Worm (Caenorhabditis elegans) whole organism, L4 larva: ENCODE data around the gene F21C10.7.

ENCODE experiments used
- F10B5.3 ChIP-seq: sonication (generic microtip); optimal IDR thresholded peaks from 2 replicates; lab custom pipeline; 2016; ENCODE audit warnings: mild to moderate bottlenecking, missing genetic modification characterization, missing compliant biosample characterization
- aly-2 ChIP-seq: sonication (generic microtip); optimal IDR thresholded peaks from 2 replicates; lab custom pipeline; 2018; ENCODE audit warnings: missing biosample characterization, missing genetic modification characterization
- ama-1 ChIP-seq: fragments of 150-350 bp; optimal IDR thresholded peaks from 2 replicates; lab custom pipeline; 2014; ENCODE audit warnings: inconsistent platforms, mixed read lengths
- dmd-8 ChIP-seq: fragments of 200-800 bp; sonication (Bioruptor generic); IDR thresholded peaks from 2 replicates; pipeline ENCODE4 v1.3.6; 2022; ENCODE audit warnings: missing genetic modification characterization, missing compliant biosample characterization
- fos-1 ChIP-seq: fragments of 150-350 bp; optimal IDR thresholded peaks from 2 replicates; lab custom pipeline; 2014; ENCODE audit warnings: missing biosample characterization, missing genetic modification characterization
- lin-1 ChIP-seq: fragments of 200-800 bp; sonication (Bioruptor generic); IDR thresholded peaks from 2 replicates; pipeline ENCODE4 v1.3.6; 2022; ENCODE audit warnings: missing genetic modification reagents, missing genetic modification characterization, missing compliant biosample characterization
- lsy-2 ChIP-seq, 2 experiments: fragments of 150-350 bp in 1 of 2; sonication (generic microtip) in 1 of 2; optimal IDR thresholded peaks; 2 replicates each; lab custom pipeline; 2014 to 2017; ENCODE audit warnings: missing biosample characterization in 2 of 2, missing genetic modification characterization in 2 of 2
- nhr-237 ChIP-seq: sonication (generic microtip); optimal IDR thresholded peaks from 2 replicates; lab custom pipeline; 2017; ENCODE audit warnings: missing biosample characterization, missing genetic modification characterization
- nhr-25 ChIP-seq: sonication (generic microtip); optimal IDR thresholded peaks from 2 replicates; lab custom pipeline; 2017; ENCODE audit warnings: missing genetic modification characterization, mild to moderate bottlenecking, missing compliant biosample characterization, antibody characterized with exemption, moderate library complexity, borderline replicate concordance; ENCODE audit not compliant: insufficient read depth
- nhr-77 ChIP-seq: fragments of 150-350 bp; optimal IDR thresholded peaks from 2 replicates; lab custom pipeline; 2014; ENCODE audit warnings: missing biosample characterization, missing genetic modification characterization
- pha-4 ChIP-seq, 2 experiments: fragments of 150-350 bp in 1 of 2; fragments of 200-800 bp in 1 of 2; sonication (Bioruptor generic) in 1 of 2; IDR thresholded peaks in 1 of 2; optimal IDR thresholded peaks in 1 of 2; 2 replicates each; pipeline versions ENCODE4 v1.3.6 to Lab custom; 2014 to 2022; ENCODE audit warnings: missing genetic modification characterization in 2 of 2, missing genetic modification reagents in 2 of 2, missing biosample characterization in 1 of 2, missing compliant biosample characterization in 1 of 2
- snpc-4 ChIP-seq: fragments of 150-350 bp; optimal IDR thresholded peaks from 2 replicates; lab custom pipeline; 2014; ENCODE audit warnings: missing biosample characterization, missing genetic modification characterization
- ztf-11 ChIP-seq: fragments of 150-350 bp; optimal IDR thresholded peaks from 2 replicates; lab custom pipeline; 2014; ENCODE audit warnings: missing biosample characterization, missing genetic modification characterization

ce11 chrV:9132043-9132442 is 19.5 kb downstream of the F21C10.7 start, which contains the start of gene F21C10.1:
- no peak for TF ChIP-seq snpc-4 (tag; lab: Kevin White, UChicago)
- TF ChIP-seq aly-2 (tag; lab: Kevin White, UChicago) = no peak
- TF ChIP-seq pha-4 (GFP tag; IDR thresholded peaks at IDR 0.05; lab: Robert Waterston, UW) = no peak
- TF ChIP-seq pha-4 (tag; optimal IDR thresholded peaks at IDR 0.05; lab: Kevin White, UChicago) = no peak
- TF ChIP-seq ztf-11 = no peak
- TF ChIP-seq lin-1 (GFP tag; lab: Robert Waterston, UW) = no peak
- no peak for TF ChIP-seq F10B5.3
- no peak for TF ChIP-seq lsy-2 (tag; optimal IDR thresholded peaks at IDR 0.05; lab: Kevin White, UChicago)
- no peak for TF ChIP-seq fos-1
- TF ChIP-seq nhr-25 (tag; lab: Kevin White, UChicago) = no peak
- no peak for TF ChIP-seq ama-1 (lab: Kevin White, UChicago)
- no peak for TF ChIP-seq dmd-8 (GFP tag; lab: Robert Waterston, UW)
- no peak for TF ChIP-seq nhr-77
- TF ChIP-seq nhr-237 (tag; lab: Kevin White, UChicago) = no peak
